Fruit fly (Drosophila melanogaster): ENCODE results near the gene CG13884.

DNA sequence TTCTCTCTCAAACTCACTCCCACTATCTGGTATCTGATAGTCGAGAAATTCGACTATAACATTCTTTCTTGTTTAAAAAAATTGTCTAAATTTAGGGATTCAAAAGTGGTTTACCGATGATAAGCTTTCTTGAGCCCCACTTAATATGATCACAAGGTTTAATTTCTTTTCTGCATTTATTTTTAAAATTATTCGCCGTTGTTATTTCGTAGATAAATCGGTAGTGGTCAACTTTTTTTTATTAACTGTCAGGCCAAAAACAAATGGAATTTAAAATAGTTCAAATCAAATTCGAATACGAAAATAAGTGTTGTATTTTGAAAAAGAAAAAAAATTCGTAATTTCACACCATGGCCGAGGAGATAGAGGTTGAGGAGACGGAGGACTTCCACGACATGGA lies 8.6 kb downstream of the CG13884 start, which contains the start of gene Roc1b:
- TF ChIP-seq N (GFP tag; optimal IDR thresholded peaks at IDR 0.05) (no peak), CrebA (GFP tag; optimal IDR thresholded peaks at IDR 0.05; ENCODE audit: borderline replicate concordance) (no peak), psq (GFP tag; optimal IDR thresholded peaks at IDR 0.05) (no peak), HLH106 (tag; optimal IDR thresholded peaks at IDR 0.05) (no peak), dl (GFP tag; optimal IDR thresholded peaks at IDR 0.05; ENCODE audit: insufficient read depth in 1 of 2, partially characterized antibody in 2 of 2) (no peak), pan (optimal IDR thresholded peaks at IDR 0.05) (no peak)

Measured in whole organism, wandering third instar larva.